Worm (Caenorhabditis elegans) whole organism, mixed stage, embryonic: ENCODE data around the gene coq-8.
A peak's percentile ranks its signal among the peaks of the same experiment; 100 is the strongest.

Experiments
- M03D4.4 ChIP-seq: sonication (generic microtip); optimal IDR thresholded peaks from 2 replicates; lab custom pipeline; 2017; ENCODE audit warnings: mild to moderate bottlenecking, missing genetic modification characterization, missing compliant biosample characterization
- bed-3 ChIP-seq: fragments of 200-800 bp; sonication (Bioruptor generic); optimal IDR thresholded peaks from 3 replicates; lab custom pipeline; 2018; ENCODE audit warnings: mild to moderate bottlenecking, missing genetic modification characterization, moderate library complexity, missing compliant biosample characterization
- blmp-1 ChIP-seq: fragments of 150-350 bp; optimal IDR thresholded peaks from 2 replicates; lab custom pipeline; 2014; ENCODE audit warnings: missing biosample characterization, missing genetic modification characterization
- ceh-39 ChIP-seq: fragments of 150-350 bp; optimal IDR thresholded peaks from 2 replicates; lab custom pipeline; 2014; ENCODE audit warnings: missing biosample characterization, missing genetic modification characterization
- ceh-43 ChIP-seq: fragments of 200-800 bp; sonication (Bioruptor generic); optimal IDR thresholded peaks from 2 replicates; lab custom pipeline; 2018; ENCODE audit warnings: mild to moderate bottlenecking, missing genetic modification characterization, moderate library complexity, missing compliant biosample characterization
- ceh-83 ChIP-seq: fragments of 200-800 bp; sonication (Bioruptor generic); optimal IDR thresholded peaks from 2 replicates; lab custom pipeline; 2018; ENCODE audit warnings: mild to moderate bottlenecking, missing genetic modification characterization, missing compliant biosample characterization
- ces-1 ChIP-seq: fragments of 150-350 bp; optimal IDR thresholded peaks from 2 replicates; lab custom pipeline; 2014; ENCODE audit warnings: missing biosample characterization, missing genetic modification reagents, missing genetic modification characterization
- elt-1 ChIP-seq: sonication (generic microtip); optimal IDR thresholded peaks from 2 replicates; lab custom pipeline; 2017; ENCODE audit warnings: missing genetic modification characterization, mild to moderate bottlenecking, missing compliant biosample characterization, antibody characterized with exemption, moderate library complexity, borderline replicate concordance; ENCODE audit not compliant: insufficient read depth
- elt-3 ChIP-seq: fragments of 150-350 bp; optimal IDR thresholded peaks from 2 replicates; lab custom pipeline; 2014; ENCODE audit warnings: missing biosample characterization, missing genetic modification characterization
- ham-2 ChIP-seq: fragments of 200-800 bp; sonication (Bioruptor generic); optimal IDR thresholded peaks from 2 replicates; lab custom pipeline; 2018; ENCODE audit warnings: mild to moderate bottlenecking, missing genetic modification characterization, missing compliant biosample characterization
- hlh-1 ChIP-seq: fragments of 150-350 bp; optimal IDR thresholded peaks from 2 replicates; lab custom pipeline; 2014; ENCODE audit warnings: missing biosample characterization, missing genetic modification reagents, missing genetic modification characterization
- lin-32 ChIP-seq: fragments of 200-800 bp; sonication (Bioruptor generic); optimal IDR thresholded peaks from 2 replicates; lab custom pipeline; 2018; ENCODE audit warnings: mild to moderate bottlenecking, missing genetic modification characterization, missing compliant biosample characterization
- lsy-2 ChIP-seq: fragments of 150-350 bp; optimal IDR thresholded peaks from 2 replicates; lab custom pipeline; 2014; ENCODE audit warnings: missing biosample characterization, missing genetic modification characterization
- mab-5 ChIP-seq: fragments of 150-350 bp; optimal IDR thresholded peaks from 2 replicates; lab custom pipeline; 2014; ENCODE audit warnings: missing biosample characterization, missing genetic modification characterization
- nhr-12 ChIP-seq: fragments of 150-350 bp; optimal IDR thresholded peaks from 2 replicates; lab custom pipeline; 2014; ENCODE audit warnings: missing biosample characterization, missing genetic modification characterization
- nhr-76 ChIP-seq: sonication (generic microtip); optimal IDR thresholded peaks from 2 replicates; lab custom pipeline; 2017; ENCODE audit warnings: missing biosample characterization, missing genetic modification characterization
- pha-4 ChIP-seq: fragments of 150-350 bp; optimal IDR thresholded peaks from 2 replicates; lab custom pipeline; 2018; ENCODE audit warnings: missing biosample characterization, missing genetic modification reagents, missing genetic modification characterization
- sem-2 ChIP-seq: fragments of 200-800 bp; sonication (Bioruptor generic); optimal IDR thresholded peaks from 2 replicates; lab custom pipeline; 2018; ENCODE audit warnings: mild to moderate bottlenecking, missing genetic modification characterization, missing compliant biosample characterization
- snpc-4 ChIP-seq: fragments of 150-350 bp; optimal IDR thresholded peaks from 2 replicates; lab custom pipeline; 2014; ENCODE audit warnings: missing biosample characterization, missing genetic modification characterization
- sptf-1 ChIP-seq: sonication (generic microtip); optimal IDR thresholded peaks from 2 replicates; lab custom pipeline; 2017; ENCODE audit warnings: mild to moderate bottlenecking, missing genetic modification characterization, moderate library complexity, missing compliant biosample characterization
- unc-120 ChIP-seq: sonication (generic microtip); optimal IDR thresholded peaks from 2 replicates; lab custom pipeline; 2017; ENCODE audit warnings: missing genetic modification characterization, missing compliant biosample characterization; ENCODE audit not compliant: poor library complexity, severe bottlenecking
- unc-39 ChIP-seq: fragments of 150-350 bp; optimal IDR thresholded peaks from 2 replicates; lab custom pipeline; 2014; ENCODE audit warnings: missing biosample characterization, missing genetic modification characterization
- unc-62 ChIP-seq: fragments of 150-350 bp; optimal IDR thresholded peaks from 2 replicates; lab custom pipeline; 2014; ENCODE audit warnings: missing biosample characterization, missing genetic modification reagents, missing genetic modification characterization
- zip-8 ChIP-seq: fragments of 150-350 bp; optimal IDR thresholded peaks from 2 replicates; lab custom pipeline; 2014; ENCODE audit warnings: missing biosample characterization, missing genetic modification characterization
- ztf-11 ChIP-seq: fragments of 150-350 bp; optimal IDR thresholded peaks from 2 replicates; lab custom pipeline; 2014; ENCODE audit warnings: missing biosample characterization, missing genetic modification characterization

Gene coq-8

DNA sequence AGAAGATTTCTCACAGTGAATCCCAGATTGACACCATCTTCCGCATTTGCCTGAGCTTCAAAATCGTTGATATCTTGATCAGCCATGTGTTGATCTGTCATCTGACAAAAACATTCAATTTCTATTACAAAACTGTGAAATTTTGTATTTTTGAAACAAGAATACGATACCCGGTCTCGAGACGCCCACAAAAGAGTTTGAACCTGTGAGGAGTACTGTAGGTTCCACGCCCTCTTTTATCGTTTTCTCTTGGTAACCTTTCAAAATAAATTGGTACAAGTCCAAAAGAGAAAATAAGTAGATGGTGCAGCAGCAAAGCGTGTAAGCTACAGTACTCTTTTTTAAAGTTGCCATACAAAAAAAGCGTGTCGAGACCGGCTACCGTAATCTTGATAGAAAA is 46.7 kb downstream of the coq-8 start, which contains the start of gene F26F4.12:
TSS of gene F26F4.12 (minus strand) at position 101 of the 400 bp plus-strand sequence.
- TF ChIP-seq lsy-2 (no peak), sem-2 (GFP tag; lab: Kevin White, UChicago) (no peak), M03D4.4 (tag; lab: Kevin White, UChicago) (no peak), nhr-76 (no peak), ceh-39 (tag; lab: Kevin White, UChicago) (no peak), ceh-43 (GFP tag; lab: Kevin White, UChicago) (no peak), elt-1 (tag; lab: Kevin White, UChicago) (no peak), mab-5 (tag; lab: Kevin White, UChicago) (no peak), ceh-83 (GFP tag; lab: Kevin White, UChicago) (no peak), sptf-1 (tag; lab: Kevin White, UChicago) (no peak), zip-8 (tag; lab: Kevin White, UChicago) (no peak), hlh-1 (tag; lab: Kevin White, UChicago) (no peak), snpc-4 (tag; lab: Kevin White, UChicago) (no peak), ham-2 (GFP tag; lab: Kevin White, UChicago) (no peak), lin-32 (GFP tag; lab: Kevin White, UChicago) (no peak), blmp-1 (tag; lab: Kevin White, UChicago) (no peak)

DNA sequence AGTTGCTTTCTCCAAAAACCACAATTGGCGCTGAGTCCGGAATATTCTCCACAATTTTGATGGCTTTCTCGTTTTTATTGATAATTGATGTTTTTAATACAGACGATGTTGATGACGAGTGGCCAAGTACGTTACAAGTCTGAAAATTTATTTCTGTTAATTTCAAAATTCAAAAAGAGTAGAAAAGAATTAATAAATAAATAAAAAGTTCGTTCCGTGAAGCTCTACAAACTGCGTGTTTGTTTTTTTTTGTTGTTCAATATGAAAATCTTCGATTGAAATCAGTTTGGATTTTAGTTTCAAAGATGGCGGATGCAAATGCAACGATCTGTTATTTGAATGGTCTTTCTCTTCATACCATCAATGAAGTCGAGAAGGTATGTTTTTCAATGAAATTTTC is 47.7 kb downstream of the coq-8 start, which contains the start of gene F26F4.2:
TSS of gene F26F4.2 (plus strand) at position 301 of the 400 bp plus-strand sequence.
- TF ChIP-seq unc-120 (tag; lab: Kevin White, UChicago): no peak

DNA sequence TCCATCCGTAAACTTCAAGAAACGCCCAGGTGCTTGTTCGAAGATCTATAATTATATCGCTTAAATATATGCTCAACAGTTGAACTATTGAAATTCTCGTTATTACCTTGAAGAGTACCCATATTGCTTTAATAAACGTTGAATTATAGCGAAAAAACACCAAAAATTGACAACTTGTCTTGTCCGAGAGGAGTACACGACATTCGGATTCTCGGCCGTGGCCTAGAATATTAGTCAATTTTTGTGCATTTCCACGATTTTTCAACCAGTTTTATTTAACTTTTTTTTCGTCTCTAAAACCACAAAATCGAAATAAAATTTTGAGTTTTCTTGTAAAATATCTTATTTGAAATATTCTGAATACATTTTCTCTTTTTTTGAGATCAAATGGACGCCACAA is 49.1 kb downstream of the coq-8 start, which contains the start of the genes F26F4.9 and cee-1:
TSS of gene F26F4.9 (minus strand) at position 205 of the 400 bp plus-strand sequence.
TSS of gene cee-1 (plus strand) at position 383 of the 400 bp plus-strand sequence.
- TF ChIP-seq pha-4 (tag; lab: Kevin White, UChicago) (no peak), ces-1 (GFP tag; lab: Kevin White, UChicago) (peak; percentile 37), nhr-76 (no peak), sptf-1 (tag; lab: Kevin White, UChicago) (peak; percentile 17), ztf-11 (no peak)

DNA sequence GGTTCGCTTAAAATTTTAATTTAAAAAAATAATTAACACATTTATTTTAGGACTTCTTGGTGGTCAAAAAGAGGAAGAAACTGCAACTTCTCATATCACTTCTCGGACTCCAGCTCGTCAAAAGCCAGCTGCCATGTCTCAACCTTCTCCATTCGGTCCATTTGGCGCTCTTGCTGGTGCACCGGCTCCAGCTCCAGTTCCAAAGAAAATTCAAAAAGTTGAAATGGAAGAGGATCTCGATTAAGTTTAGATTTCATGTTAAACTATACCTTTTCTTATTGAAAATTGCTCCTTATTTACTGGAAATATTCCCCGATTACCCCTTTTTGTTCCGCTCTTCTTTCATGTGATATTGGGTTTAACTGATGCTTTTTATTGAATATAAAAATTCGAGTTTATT is 50.5 kb downstream of the coq-8 start:
- TF ChIP-seq sptf-1 (tag; lab: Kevin White, UChicago) (no peak), zip-8 (tag; lab: Kevin White, UChicago) (no peak), ham-2 (GFP tag; lab: Kevin White, UChicago) (no peak), ces-1 (GFP tag; lab: Kevin White, UChicago) (no peak), ceh-39 (tag; lab: Kevin White, UChicago) (no peak), blmp-1 (tag; lab: Kevin White, UChicago) (no peak), lin-32 (GFP tag; lab: Kevin White, UChicago) (no peak), unc-62 (no peak), bed-3 (GFP tag; lab: Kevin White, UChicago) (no peak), ceh-83 (GFP tag; lab: Kevin White, UChicago) (no peak), nhr-12 (tag; lab: Kevin White, UChicago) (no peak), pha-4 (tag; lab: Kevin White, UChicago) (no peak), unc-39 (tag; lab: Kevin White, UChicago) (no peak), ceh-43 (GFP tag; lab: Kevin White, UChicago) (no peak), elt-3 (tag; lab: Kevin White, UChicago) (no peak), mab-5 (tag; lab: Kevin White, UChicago) (no peak)
